Worm (Caenorhabditis elegans) whole organism, L1 larva: ENCODE measurements around the gene kin-34.

Experiments used
- ceh-8 ChIP-seq: fragments of 200-800 bp; sonication (Bioruptor generic); optimal IDR thresholded peaks from 2 replicates; lab custom pipeline; 2018; ENCODE audit warnings: mild to moderate bottlenecking, missing genetic modification characterization, moderate library complexity, missing compliant biosample characterization
- ceh-90 ChIP-seq: sonication (generic microtip); optimal IDR thresholded peaks from 2 replicates; lab custom pipeline; 2016; ENCODE audit warnings: missing genetic modification characterization, missing compliant biosample characterization
- hlh-17 ChIP-seq: fragments of 200-800 bp; sonication (Bioruptor generic); optimal IDR thresholded peaks from 2 replicates; lab custom pipeline; 2018; ENCODE audit warnings: missing genetic modification characterization, mild to moderate bottlenecking, missing compliant biosample characterization, moderate library complexity, borderline replicate concordance
- isw-1 ChIP-seq: fragments of 200-800 bp; sonication (Bioruptor generic); IDR thresholded peaks from 2 replicates; pipeline ENCODE4 v1.3.6; 2022; ENCODE audit warnings: missing genetic modification characterization, missing compliant biosample characterization
- mep-1 ChIP-seq: fragments of 150-350 bp; optimal IDR thresholded peaks from 2 replicates; lab custom pipeline; 2014; ENCODE audit warnings: missing biosample characterization, missing genetic modification characterization
- nhr-28 ChIP-seq: fragments of 150-350 bp; optimal IDR thresholded peaks from 2 replicates; lab custom pipeline; 2014; ENCODE audit warnings: missing biosample characterization, missing genetic modification characterization
- nhr-90 ChIP-seq: sonication (generic microtip); optimal IDR thresholded peaks from 2 replicates; lab custom pipeline; 2016; ENCODE audit warnings: mild to moderate bottlenecking, missing genetic modification characterization, missing compliant biosample characterization; ENCODE audit not compliant: poor library complexity
- pqm-1 ChIP-seq: sonication (generic microtip); optimal IDR thresholded peaks from 3 replicates; lab custom pipeline; 2017; ENCODE audit warnings: missing biosample characterization, missing genetic modification characterization
- unc-62 ChIP-seq: fragments of 150-350 bp; optimal IDR thresholded peaks from 2 replicates; lab custom pipeline; 2014; ENCODE audit warnings: missing biosample characterization, missing genetic modification reagents, missing genetic modification characterization

ce11 chrV:242518-242917 is 3.5 kb downstream of the kin-34 start, which contains the start of gene R02C2.7:
- TF ChIP-seq isw-1 (GFP tag; lab: Robert Waterston, UW) (no peak), hlh-17 (GFP tag; lab: Kevin White, UChicago) (no peak), unc-62 (GFP tag; lab: Kevin White, UChicago) (no peak), ceh-8 (no peak), nhr-28 (no peak), pqm-1 (tag; lab: Kevin White, UChicago) (no peak), ceh-90 (no peak), nhr-90 (tag; lab: Kevin White, UChicago) (no peak), mep-1 (tag; lab: Kevin White, UChicago) (no peak)
